Fruit fly (Drosophila melanogaster) whole organism, embryonic: ENCODE measurements around the gene CG31827.

Experiments used
- Awh ChIP-seq: fragments of 200-800 bp; sonication (Bioruptor generic); IDR thresholded peaks from 2 replicates; pipeline ENCODE4, ENCODE4 v1.3.6; 2022; ENCODE audit warnings: missing biosample characterization, missing genetic modification characterization
- CG10267 ChIP-seq: fragments of 200-800 bp; sonication (Bioruptor generic); optimal IDR thresholded peaks from 2 replicates; lab custom pipeline; 2018; ENCODE audit warnings: missing biosample characterization, mild to moderate bottlenecking, missing genetic modification characterization, moderate library complexity
- CG10366 ChIP-seq: fragments of 200-800 bp; sonication (Bioruptor generic); IDR thresholded peaks from 2 replicates; pipeline ENCODE4 v1.3.6; 2022; ENCODE audit warnings: missing biosample characterization, missing genetic modification characterization
- CG11456 ChIP-seq: fragments of 200-800 bp; sonication (Bioruptor generic); IDR thresholded peaks from 3 replicates; pipeline ENCODE4 v1.3.6; 2022; ENCODE audit warnings: missing biosample characterization, missing genetic modification characterization
- CG12219 ChIP-seq: fragments of 200-800 bp; sonication (Bioruptor generic); optimal IDR thresholded peaks from 3 replicates; lab custom pipeline; 2018; ENCODE audit warnings: missing biosample characterization, mild to moderate bottlenecking, missing genetic modification characterization
- CG13775 ChIP-seq: fragments of 200-800 bp; sonication (Bioruptor generic); optimal IDR thresholded peaks from 3 replicates; lab custom pipeline; 2017; ENCODE audit warnings: missing biosample characterization, mild to moderate bottlenecking, missing genetic modification characterization
- CG16815 ChIP-seq: fragments of 200-800 bp; sonication (Bioruptor generic); optimal IDR thresholded peaks from 3 replicates; lab custom pipeline; 2017; ENCODE audit warnings: missing biosample characterization, mild to moderate bottlenecking, missing genetic modification characterization
- CG17802 ChIP-seq: fragments of 200-800 bp; sonication (Bioruptor generic); optimal IDR thresholded peaks from 2 replicates; lab custom pipeline; 2018; ENCODE audit warnings: missing biosample characterization, mild to moderate bottlenecking, missing genetic modification characterization, moderate library complexity
- CG1792 ChIP-seq: fragments of 200-800 bp; sonication (Bioruptor generic); optimal IDR thresholded peaks from 2 replicates; lab custom pipeline; 2016; ENCODE audit warnings: missing biosample characterization, missing genetic modification characterization
- CG18599 ChIP-seq: fragments of 200-800 bp; sonication (Bioruptor generic); optimal IDR thresholded peaks from 3 replicates; lab custom pipeline; 2017; ENCODE audit warnings: missing biosample characterization, missing genetic modification characterization, mild to moderate bottlenecking, moderate library complexity, missing genetic modification reagents
- CG2712 ChIP-seq: fragments of 200-800 bp; optimal IDR thresholded peaks from 3 replicates; lab custom pipeline; 2019; ENCODE audit warnings: missing biosample characterization, mild to moderate bottlenecking, missing genetic modification characterization, moderate library complexity
- CG30403 ChIP-seq: fragments of 200-800 bp; sonication (Bioruptor generic); optimal IDR thresholded peaks from 3 replicates; lab custom pipeline; 2016; ENCODE audit warnings: missing biosample characterization, missing genetic modification characterization
- CG30431 ChIP-seq: fragments of 200-800 bp; sonication (Bioruptor generic); optimal IDR thresholded peaks from 2 replicates; lab custom pipeline; 2017; ENCODE audit warnings: missing biosample characterization, missing genetic modification characterization
- CG3847 ChIP-seq: fragments of 200-800 bp; sonication (Bioruptor generic); IDR thresholded peaks from 2 replicates; pipeline ENCODE4 v1.3.6; 2022; ENCODE audit warnings: missing biosample characterization, missing genetic modification characterization
- CG3995 ChIP-seq: fragments of 200-800 bp; sonication (Bioruptor generic); optimal IDR thresholded peaks from 3 replicates; lab custom pipeline; 2016; ENCODE audit warnings: missing biosample characterization, missing genetic modification characterization
- CG6254 ChIP-seq: fragments of 200-800 bp; sonication (Bioruptor generic); optimal IDR thresholded peaks from 3 replicates; lab custom pipeline; 2017; ENCODE audit warnings: mild to moderate bottlenecking, missing biosample characterization, missing genetic modification reagents, missing genetic modification characterization
- CG6272 ChIP-seq: fragments of 200-800 bp; sonication (Bioruptor generic); IDR thresholded peaks from 2 replicates; pipeline ENCODE4 v1.3.6; 2022; ENCODE audit warnings: missing biosample characterization, missing genetic modification characterization
- CG6765 ChIP-seq: fragments of 200-800 bp; sonication (Bioruptor generic); optimal IDR thresholded peaks from 3 replicates; lab custom pipeline; 2017; ENCODE audit warnings: missing biosample characterization, mild to moderate bottlenecking, missing genetic modification characterization
- CTCF ChIP-seq: fragments of 200-800 bp; sonication (Bioruptor generic); optimal IDR thresholded peaks from 2 replicates; lab custom pipeline; 2017; ENCODE audit warnings: missing biosample characterization, mild to moderate bottlenecking, missing genetic modification characterization, moderate library complexity
- CoRest ChIP-seq: fragments of 200-800 bp; sonication (Bioruptor generic); optimal IDR thresholded peaks from 3 replicates; lab custom pipeline; 2018; ENCODE audit warnings: missing biosample characterization, mild to moderate bottlenecking, missing genetic modification characterization, moderate library complexity
- Dfd ChIP-seq, 2 experiments: fragments of >200 bp; optimal IDR thresholded peaks; 2 replicates each; lab custom pipeline; 2017; ENCODE audit warnings: missing biosample characterization in 2 of 2, missing genetic modification characterization in 2 of 2
- HLH54F ChIP-seq: fragments of 200-800 bp; sonication (Bioruptor generic); optimal IDR thresholded peaks from 3 replicates; lab custom pipeline; 2016; ENCODE audit warnings: missing biosample characterization, missing genetic modification characterization
- Hand ChIP-seq: fragments of 200-800 bp; sonication (Bioruptor generic); optimal IDR thresholded peaks from 2 replicates; lab custom pipeline; 2017; ENCODE audit warnings: mild to moderate bottlenecking, missing biosample characterization, missing genetic modification reagents, missing genetic modification characterization
- Hr39 ChIP-seq: fragments of >200 bp; optimal IDR thresholded peaks from 2 replicates; lab custom pipeline; 2017
- Hr51 ChIP-seq, 2 experiments: fragments of 200-800 bp; sonication (Bioruptor generic); optimal IDR thresholded peaks; 2 replicates in 1 of 2; 3 replicates in 1 of 2; lab custom pipeline; 2016 to 2018; ENCODE audit warnings: missing biosample characterization in 2 of 2, missing genetic modification characterization in 2 of 2, mild to moderate bottlenecking in 1 of 2, moderate library complexity in 1 of 2
- Oli ChIP-seq: fragments of 200-800 bp; sonication (Bioruptor generic); optimal IDR thresholded peaks from 2 replicates; lab custom pipeline; 2018; ENCODE audit warnings: missing biosample characterization, mild to moderate bottlenecking, missing genetic modification characterization, moderate library complexity
- Rfx ChIP-seq: fragments of 200-800 bp; sonication (Bioruptor generic); IDR thresholded peaks from 2 replicates; pipeline ENCODE4 v1.3.6; 2022; ENCODE audit warnings: missing biosample characterization, missing genetic modification characterization
- ap ChIP-seq: fragments of 200-800 bp; sonication (Bioruptor generic); IDR thresholded peaks from 2 replicates; pipeline ENCODE4 v1.3.6; 2022; ENCODE audit warnings: missing biosample characterization, missing genetic modification characterization
- bowl ChIP-seq: fragments of 200-800 bp; sonication (Bioruptor generic); IDR thresholded peaks from 2 replicates; pipeline ENCODE4 v1.3.6; 2022; ENCODE audit warnings: missing biosample characterization, missing genetic modification characterization
- cg ChIP-seq: fragments of 200-800 bp; sonication (Bioruptor generic); optimal IDR thresholded peaks from 3 replicates; lab custom pipeline; 2019; ENCODE audit warnings: missing biosample characterization, mild to moderate bottlenecking, missing genetic modification characterization, moderate library complexity
- emc ChIP-seq: fragments of 200-800 bp; sonication (Bioruptor generic); optimal IDR thresholded peaks from 2 replicates; lab custom pipeline; 2016; ENCODE audit warnings: missing biosample characterization, missing genetic modification characterization
- esg ChIP-seq: fragments of 200-800 bp; sonication (Bioruptor generic); conservative IDR thresholded peaks from 2 replicates; pipeline ENCODE4 v1.3.6; 2022; ENCODE audit warnings: missing biosample characterization, missing genetic modification characterization
- ewg ChIP-seq: fragments of 200-800 bp; sonication (Bioruptor generic); optimal IDR thresholded peaks from 3 replicates; lab custom pipeline; 2017; ENCODE audit warnings: mild to moderate bottlenecking, missing biosample characterization, missing genetic modification reagents, missing genetic modification characterization
- fd3F ChIP-seq: fragments of 200-800 bp; sonication (Bioruptor generic); optimal IDR thresholded peaks from 2 replicates; lab custom pipeline; 2018; ENCODE audit warnings: missing biosample characterization, mild to moderate bottlenecking, missing genetic modification characterization, moderate library complexity
- fd64A ChIP-seq: fragments of 200-800 bp; sonication (Bioruptor generic); optimal IDR thresholded peaks from 3 replicates; lab custom pipeline; 2018; ENCODE audit warnings: missing biosample characterization, mild to moderate bottlenecking, missing genetic modification characterization
- gem ChIP-seq: fragments of 200-800 bp; sonication (Bioruptor generic); optimal IDR thresholded peaks from 2 replicates; lab custom pipeline; 2019; ENCODE audit warnings: missing biosample characterization, mild to moderate bottlenecking, missing genetic modification characterization, moderate library complexity
- hbn ChIP-seq: fragments of 200-800 bp; sonication (Bioruptor generic); IDR thresholded peaks from 2 replicates; pipeline ENCODE4 v1.3.6; 2022; ENCODE audit warnings: missing biosample characterization, missing genetic modification characterization; ENCODE audit not compliant: partially characterized antibody
- insv ChIP-seq, 2 experiments: fragments of 200-800 bp; sonication (Bioruptor generic); optimal IDR thresholded peaks; 3 replicates each; lab custom pipeline; 2016 to 2018; ENCODE audit warnings: missing biosample characterization in 2 of 2, missing genetic modification characterization in 2 of 2
- kay ChIP-seq: fragments of 200-800 bp; sonication (Bioruptor generic); optimal IDR thresholded peaks from 2 replicates; lab custom pipeline; 2016; ENCODE audit warnings: missing biosample characterization, missing genetic modification characterization
- odd ChIP-seq: fragments of 200-800 bp; sonication (Bioruptor generic); optimal IDR thresholded peaks from 2 replicates; lab custom pipeline; 2017; ENCODE audit warnings: missing biosample characterization, mild to moderate bottlenecking, missing genetic modification characterization
- otp ChIP-seq: fragments of 200-800 bp; sonication (Bioruptor generic); IDR thresholded peaks from 3 replicates; pipeline ENCODE4, ENCODE4 v1.3.6; 2022; ENCODE audit warnings: missing biosample characterization, missing genetic modification characterization
- pnt ChIP-seq: fragments of 200-800 bp; sonication (Bioruptor generic); optimal IDR thresholded peaks from 3 replicates; lab custom pipeline; 2016; ENCODE audit warnings: missing biosample characterization, missing genetic modification characterization
- ro ChIP-seq: fragments of 200-800 bp; sonication (Bioruptor generic); IDR thresholded peaks from 2 replicates; pipeline ENCODE4 v1.3.6; 2022; ENCODE audit warnings: missing biosample characterization, missing genetic modification characterization
- run ChIP-seq: fragments of 200-800 bp; sonication (Bioruptor generic); optimal IDR thresholded peaks from 3 replicates; lab custom pipeline; 2018; ENCODE audit warnings: missing biosample characterization, mild to moderate bottlenecking, missing genetic modification characterization
- shn ChIP-seq: fragments of 200-800 bp; sonication (Bioruptor generic); optimal IDR thresholded peaks from 3 replicates; lab custom pipeline; 2016; ENCODE audit warnings: missing biosample characterization, missing genetic modification characterization
- stc ChIP-seq: fragments of 200-800 bp; sonication (Bioruptor generic); IDR thresholded peaks from 2 replicates; pipeline ENCODE4 v1.3.6; 2022; ENCODE audit warnings: missing biosample characterization, missing genetic modification characterization
- tll ChIP-seq, 2 experiments: fragments of 200-800 bp in 1 of 2; fragments of >200 bp in 1 of 2; sonication (Bioruptor generic) in 1 of 2; optimal IDR thresholded peaks; 2 replicates each; lab custom pipeline; 2017 to 2019; ENCODE audit warnings: missing biosample characterization in 2 of 2, missing genetic modification characterization in 2 of 2, mild to moderate bottlenecking in 1 of 2, moderate library complexity in 1 of 2
- tna ChIP-seq: fragments of 200-800 bp; sonication (Bioruptor generic); IDR thresholded peaks from 2 replicates; pipeline ENCODE4 v1.3.6; 2022; ENCODE audit warnings: missing biosample characterization, missing genetic modification characterization; ENCODE audit not compliant: partially characterized antibody
- zen2 ChIP-seq: fragments of 200-800 bp; sonication (Bioruptor generic); IDR thresholded peaks from 3 replicates; pipeline ENCODE4 v1.3.6; 2022; ENCODE audit warnings: missing biosample characterization, missing genetic modification characterization; ENCODE audit not compliant: partially characterized antibody

CG31827 gene

DNA sequence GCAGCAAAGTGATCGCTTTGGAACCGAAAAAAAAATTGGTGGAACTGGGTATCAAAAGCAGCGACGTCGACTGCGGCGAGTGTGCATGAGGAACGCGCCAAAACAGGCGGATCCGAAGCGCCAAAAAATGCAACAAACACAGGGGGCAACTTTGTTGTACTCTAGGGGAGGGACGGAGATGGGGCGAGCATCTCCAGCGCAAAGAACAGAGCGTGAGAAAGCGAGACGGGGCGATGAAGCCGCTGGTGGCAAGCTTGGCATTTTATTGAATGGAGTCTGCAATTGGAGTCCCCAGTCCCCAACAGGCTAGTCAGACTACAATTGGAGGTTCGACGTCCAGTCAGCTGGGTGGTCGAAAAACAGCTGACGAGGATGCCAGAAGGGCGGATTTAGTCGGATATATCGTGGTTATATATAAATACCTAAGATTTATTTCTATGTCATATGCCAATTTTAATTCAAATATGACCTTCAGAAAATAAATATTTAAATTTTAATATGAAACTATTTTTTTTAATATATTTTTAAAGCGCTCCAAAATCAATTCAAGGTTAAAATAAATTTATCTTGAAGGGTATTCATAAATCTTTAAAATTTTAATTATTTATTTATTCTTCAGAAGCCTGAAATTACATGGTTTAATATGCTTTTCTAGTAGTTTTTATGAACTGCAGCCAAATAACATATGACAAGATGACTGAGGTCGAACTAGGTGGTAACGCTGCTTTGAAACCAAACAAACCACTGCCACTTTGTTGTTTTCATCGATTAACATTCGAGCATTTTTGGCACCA, 41.8 kb downstream of the CG31827 start:
- peak; percentile 93 for TF ChIP-seq Oli (tag; lab: Kevin White, UChicago)
- TF ChIP-seq cg (GFP tag; lab: Kevin White, UChicago) = no peak
- peak; percentile 73; the same call in 2 of the 3 replicates for TF ChIP-seq CG11456 (GFP tag; lab: Robert Waterston, UW)
- TF ChIP-seq Awh (GFP tag; lab: Robert Waterston, UW) = peak; percentile 83
- TF ChIP-seq CG17802 (tag; lab: Kevin White, UChicago) = peak; percentile 32
- TF ChIP-seq CG30431 (GFP tag; lab: Kevin White, UChicago) = peak; percentile 84
- TF ChIP-seq shn (GFP tag; lab: Kevin White, UChicago) = no peak
- TF ChIP-seq tna (GFP tag; lab: Robert Waterston, UW) = no peak
- TF ChIP-seq CG13775 (GFP tag; lab: Kevin White, UChicago) = peak; percentile 96
- no peak for TF ChIP-seq Dfd (GFP tag; optimal IDR thresholded peaks at IDR 0.05; lab: Kevin White, UChicago)
- TF ChIP-seq otp = 0 out of 3 replicates have a peak, but pooled peaks have one; percentile 32
- TF ChIP-seq Hr39 = no peak
- TF ChIP-seq hbn = no peak
- peak; percentile 91 for TF ChIP-seq CG30403
- TF ChIP-seq CG1792 (GFP tag; lab: Kevin White, UChicago) = no peak
- peak; percentile 82 for TF ChIP-seq ewg (GFP tag; lab: Kevin White, UChicago)
- peak; percentile 84 for TF ChIP-seq CG3847 (GFP tag; lab: Robert Waterston, UW)
- peak; percentile 84 for TF ChIP-seq run (tag; lab: Kevin White, UChicago)
- peak; percentile 86 for TF ChIP-seq fd3F (GFP tag; lab: Kevin White, UChicago)
- TF ChIP-seq gem (tag; lab: Kevin White, UChicago) = peak; percentile 97
- TF ChIP-seq zen2 (GFP tag; lab: Robert Waterston, UW) = no peak
- TF ChIP-seq ro (GFP tag; lab: Robert Waterston, UW) = no peak; the same call in 1 of the 2 replicates
- peak; percentile 76 for TF ChIP-seq CG6254
- peak; percentile 79 for TF ChIP-seq Hand
- peak; percentile 85 for TF ChIP-seq CG16815 (GFP tag; lab: Kevin White, UChicago)
- peak; percentile 64 for TF ChIP-seq kay (GFP tag; lab: Kevin White, UChicago)
- peak; percentile 78 for TF ChIP-seq Rfx (GFP tag; lab: Robert Waterston, UW)
- TF ChIP-seq bowl (GFP tag; lab: Robert Waterston, UW) = no peak
- TF ChIP-seq stc (GFP tag; lab: Robert Waterston, UW) = peak; percentile 75
- TF ChIP-seq CoRest (tag; lab: Kevin White, UChicago) = peak; percentile 98
- no peak for TF ChIP-seq pnt
- TF ChIP-seq tll (GFP tag; optimal IDR thresholded peaks at IDR 0.05; lab: Kevin White, UChicago) = peak in 1 of 2 experiments; percentile 6
- peak in 1 of 2 experiments; percentile 27 for TF ChIP-seq insv (GFP tag; optimal IDR thresholded peaks at IDR 0.05; lab: Kevin White, UChicago)
- peak; percentile 82 for TF ChIP-seq CG6765 (GFP tag; lab: Kevin White, UChicago)
- 0 out of 2 replicates have a peak, but pooled peaks have one; percentile 50 for TF ChIP-seq CG6272 (GFP tag; lab: Robert Waterston, UW)
- peak; percentile 96 for TF ChIP-seq CG2712 (tag; lab: Kevin White, UChicago)
- TF ChIP-seq odd = peak; percentile 91
- no peak for TF ChIP-seq emc
- TF ChIP-seq Hr51 (GFP tag; optimal IDR thresholded peaks at IDR 0.05; lab: Kevin White, UChicago) = peak in 1 of 2 experiments; percentile 93
- TF ChIP-seq CTCF (GFP tag; lab: Kevin White, UChicago) = peak; percentile 48
- peak; percentile 82 for TF ChIP-seq esg (GFP tag; lab: Robert Waterston, UW)
- peak; percentile 88 for TF ChIP-seq CG10267 (tag; lab: Kevin White, UChicago)
- TF ChIP-seq CG10366 = peak; percentile 65
- TF ChIP-seq CG18599 = no peak
- no peak for TF ChIP-seq CG3995
- peak; percentile 68 for TF ChIP-seq ap (GFP tag; lab: Robert Waterston, UW)
- no peak for TF ChIP-seq fd64A (GFP tag; lab: Kevin White, UChicago)
- peak; percentile 58 for TF ChIP-seq CG12219 (GFP tag; lab: Kevin White, UChicago)
- TF ChIP-seq HLH54F = peak; percentile 44
